Worm (Caenorhabditis elegans) whole organism, young adult: ENCODE data around the gene T03D8.6.

Experiments
- B0261.1 ChIP-seq: sonication (generic microtip); optimal IDR thresholded peaks from 2 replicates; lab custom pipeline; 2016; ENCODE audit warnings: mild to moderate bottlenecking, missing genetic modification characterization, moderate library complexity, missing compliant biosample characterization
- C17E4.6 ChIP-seq: fragments of 200-800 bp; sonication (Bioruptor generic); IDR thresholded peaks from 2 replicates; pipeline ENCODE4 v1.3.6; 2022; ENCODE audit warnings: missing genetic modification reagents, missing genetic modification characterization, missing compliant biosample characterization
- F23B12.7 ChIP-seq: sonication (generic microtip); optimal IDR thresholded peaks from 2 replicates; lab custom pipeline; 2017; ENCODE audit warnings: missing genetic modification characterization, mild to moderate bottlenecking, missing compliant biosample characterization, antibody characterized with exemption, moderate library complexity; ENCODE audit not compliant: insufficient read depth
- F37B4.10 ChIP-seq: fragments of 200-800 bp; sonication (Bioruptor generic); IDR thresholded peaks from 2 replicates; pipeline ENCODE4 v1.3.6; 2022; ENCODE audit warnings: missing genetic modification characterization, missing compliant biosample characterization
- F57C9.4 ChIP-seq: sonication (generic microtip); optimal IDR thresholded peaks from 2 replicates; lab custom pipeline; 2017; ENCODE audit warnings: mild to moderate bottlenecking, missing genetic modification characterization, missing compliant biosample characterization
- T26A5.8 ChIP-seq: sonication (generic microtip); optimal IDR thresholded peaks from 2 replicates; lab custom pipeline; 2016; ENCODE audit warnings: missing genetic modification characterization, missing compliant biosample characterization
- Y67H2A.10 ChIP-seq: fragments of 200-800 bp; sonication (Bioruptor generic); conservative IDR thresholded peaks from 2 replicates; pipeline ENCODE4 v1.3.6; 2022; ENCODE audit warnings: missing genetic modification reagents, missing genetic modification characterization, missing compliant biosample characterization
- ama-1 ChIP-seq, 3 experiments: fragments of 150-350 bp in 1 of 3; sonication (generic microtip) in 2 of 3; optimal IDR thresholded peaks; 2 replicates each; lab custom pipeline; 2014 to 2018; ENCODE audit warnings: missing biosample characterization in 2 of 3, missing genetic modification characterization in 2 of 3, missing genetic modification reagents in 2 of 3
- athp-1 ChIP-seq: sonication (generic microtip); optimal IDR thresholded peaks from 2 replicates; lab custom pipeline; 2017; ENCODE audit warnings: mild to moderate bottlenecking, missing genetic modification characterization, missing compliant biosample characterization
- attf-3 ChIP-seq: fragments of 200-800 bp; sonication (Bioruptor generic); conservative IDR thresholded peaks from 2 replicates; pipeline ENCODE4 v1.3.6; 2022; ENCODE audit warnings: missing genetic modification reagents, missing genetic modification characterization, missing compliant biosample characterization
- attf-6 ChIP-seq: fragments of 200-800 bp; sonication (Bioruptor generic); IDR thresholded peaks from 2 replicates; pipeline ENCODE4 v1.3.6; 2022; ENCODE audit warnings: missing genetic modification reagents, missing genetic modification characterization, missing compliant biosample characterization
- cebp-2 ChIP-seq: fragments of 200-800 bp; sonication (Bioruptor generic); IDR thresholded peaks from 2 replicates; pipeline ENCODE4 v1.3.6; 2022; ENCODE audit warnings: missing genetic modification characterization, missing compliant biosample characterization
- ceh-91 ChIP-seq: fragments of 200-800 bp; sonication (Bioruptor generic); IDR thresholded peaks from 2 replicates; pipeline ENCODE4 v1.3.6; 2022; ENCODE audit warnings: missing genetic modification reagents, missing genetic modification characterization, missing compliant biosample characterization
- chd-7 ChIP-seq: sonication (generic microtip); optimal IDR thresholded peaks from 2 replicates; lab custom pipeline; 2016; ENCODE audit warnings: mild to moderate bottlenecking, missing genetic modification characterization, moderate library complexity, missing compliant biosample characterization
- dpff-1 ChIP-seq: sonication (generic microtip); optimal IDR thresholded peaks from 2 replicates; lab custom pipeline; 2017; ENCODE audit warnings: mild to moderate bottlenecking, missing genetic modification characterization, missing compliant biosample characterization
- efl-1 ChIP-seq: fragments of 150-350 bp; optimal IDR thresholded peaks from 2 replicates; lab custom pipeline; 2014; ENCODE audit warnings: missing biosample characterization, missing genetic modification reagents, missing genetic modification characterization
- egl-18 ChIP-seq: fragments of 200-800 bp; sonication (Bioruptor generic); IDR thresholded peaks from 2 replicates; pipeline ENCODE4 v1.3.6; 2022; ENCODE audit warnings: missing genetic modification reagents, missing genetic modification characterization, missing compliant biosample characterization
- egl-44 ChIP-seq: fragments of 200-800 bp; sonication (Bioruptor generic); IDR thresholded peaks from 2 replicates; pipeline ENCODE4 v1.3.6; 2022; ENCODE audit warnings: missing genetic modification reagents, missing genetic modification characterization, missing compliant biosample characterization
- egrh-3 ChIP-seq: fragments of 200-800 bp; sonication (Bioruptor generic); IDR thresholded peaks from 2 replicates; pipeline ENCODE4 v1.3.6; 2022; ENCODE audit warnings: missing genetic modification reagents, missing genetic modification characterization, missing compliant biosample characterization
- him-1 ChIP-seq: sonication (generic microtip); optimal IDR thresholded peaks from 2 replicates; lab custom pipeline; 2016; ENCODE audit warnings: missing genotype, missing genetic modification reagents, missing genetic modification characterization, missing compliant biosample characterization
- hmg-1.2 ChIP-seq: fragments of 200-800 bp; sonication (Bioruptor generic); IDR thresholded peaks from 2 replicates; pipeline ENCODE4 v1.3.6; 2022; ENCODE audit warnings: missing genetic modification reagents, missing genetic modification characterization, missing compliant biosample characterization
- hmg-20 ChIP-seq: fragments of 200-800 bp; sonication (Bioruptor generic); IDR thresholded peaks from 2 replicates; pipeline ENCODE4 v1.3.6; 2022; ENCODE audit warnings: missing genetic modification reagents, missing genetic modification characterization, missing compliant biosample characterization
- lag-1 ChIP-seq: fragments of 200-800 bp; sonication (Bioruptor generic); IDR thresholded peaks from 2 replicates; pipeline ENCODE4 v1.3.6; 2022; ENCODE audit warnings: missing genetic modification reagents, missing genetic modification characterization, missing compliant biosample characterization
- let-607 ChIP-seq, 2 experiments: fragments of 200-800 bp in 1 of 2; sonication (Bioruptor generic) in 1 of 2; sonication (generic microtip) in 1 of 2; optimal IDR thresholded peaks; 2 replicates each; lab custom pipeline; 2016 to 2018; ENCODE audit warnings: mild to moderate bottlenecking in 2 of 2, missing compliant biosample characterization in 2 of 2, missing genetic modification characterization in 2 of 2, moderate library complexity in 2 of 2, missing genotype in 1 of 2
- lin-26 ChIP-seq: fragments of 200-800 bp; sonication (Bioruptor generic); IDR thresholded peaks from 2 replicates; pipeline ENCODE4 v1.3.6; 2022; ENCODE audit warnings: missing genetic modification reagents, missing genetic modification characterization, missing compliant biosample characterization
- lin-54 ChIP-seq: fragments of 200-800 bp; sonication (Bioruptor generic); optimal IDR thresholded peaks from 2 replicates; lab custom pipeline; 2018; ENCODE audit warnings: mild to moderate bottlenecking, missing genetic modification characterization, missing compliant biosample characterization
- pha-4 ChIP-seq: fragments of 150-350 bp; sonication (generic microtip); optimal IDR thresholded peaks from 2 replicates; lab custom pipeline; 2014; ENCODE audit warnings: missing biosample characterization, missing genetic modification reagents, missing genetic modification characterization
- rcor-1 ChIP-seq: fragments of 200-800 bp; sonication (Bioruptor generic); IDR thresholded peaks from 2 replicates; pipeline ENCODE4 v1.3.6; 2022; ENCODE audit warnings: missing genetic modification reagents, missing genetic modification characterization, missing compliant biosample characterization
- snpc-1.1 ChIP-seq: sonication (generic microtip); optimal IDR thresholded peaks from 2 replicates; lab custom pipeline; 2017; ENCODE audit warnings: missing genetic modification characterization, mild to moderate bottlenecking, missing compliant biosample characterization, antibody characterized with exemption, moderate library complexity, missing genotype, missing genetic modification reagents; ENCODE audit not compliant: insufficient read depth
- snpc-3.4 ChIP-seq: sonication (generic microtip); optimal IDR thresholded peaks from 2 replicates; lab custom pipeline; 2017; ENCODE audit warnings: missing genetic modification characterization, mild to moderate bottlenecking, missing compliant biosample characterization, antibody characterized with exemption, moderate library complexity, missing genotype, missing genetic modification reagents
- snpc-4 ChIP-seq, 5 experiments: fragments of 150-350 bp in 1 of 5; sonication (generic microtip) in 4 of 5; optimal IDR thresholded peaks; 2 replicates each; lab custom pipeline; 2014 to 2018; ENCODE audit warnings: missing genetic modification characterization in 5 of 5, missing biosample characterization in 3 of 5, antibody characterized with exemption in 2 of 5, mild to moderate bottlenecking in 2 of 5, missing compliant biosample characterization in 2 of 5, missing genotype in 2 of 5, moderate library complexity in 2 of 5, missing genetic modification reagents in 1 of 5
- somi-1 ChIP-seq: fragments of 200-800 bp; sonication (Bioruptor generic); optimal IDR thresholded peaks from 2 replicates; lab custom pipeline; 2018; ENCODE audit warnings: mild to moderate bottlenecking, missing genetic modification characterization, missing compliant biosample characterization
- tlf-1 ChIP-seq: fragments of 200-800 bp; sonication (Bioruptor generic); optimal IDR thresholded peaks from 2 replicates; lab custom pipeline; 2018; ENCODE audit warnings: mild to moderate bottlenecking, missing genetic modification characterization, missing compliant biosample characterization
- unc-130 ChIP-seq: sonication (generic microtip); optimal IDR thresholded peaks from 2 replicates; lab custom pipeline; 2016; ENCODE audit warnings: missing genetic modification reagents, missing genetic modification characterization, missing compliant biosample characterization
- unc-62 ChIP-seq: fragments of 150-350 bp; optimal IDR thresholded peaks from 2 replicates; lab custom pipeline; 2014; ENCODE audit warnings: missing biosample characterization, missing genetic modification reagents, missing genetic modification characterization
- xnd-1 ChIP-seq: sonication (generic microtip); optimal IDR thresholded peaks from 2 replicates; lab custom pipeline; 2016; ENCODE audit warnings: missing genotype, missing genetic modification reagents, missing genetic modification characterization, missing compliant biosample characterization
- zfh-2 ChIP-seq: fragments of 200-800 bp; sonication (Bioruptor generic); conservative IDR thresholded peaks from 2 replicates; pipeline ENCODE4 v1.3.6; 2022; ENCODE audit warnings: missing genetic modification reagents, missing genetic modification characterization, missing compliant biosample characterization
- ztf-3 ChIP-seq: fragments of 200-800 bp; sonication (Bioruptor generic); optimal IDR thresholded peaks from 2 replicates; lab custom pipeline; 2018; ENCODE audit warnings: mild to moderate bottlenecking, missing genetic modification characterization, missing compliant biosample characterization

Gene T03D8.6

DNA sequence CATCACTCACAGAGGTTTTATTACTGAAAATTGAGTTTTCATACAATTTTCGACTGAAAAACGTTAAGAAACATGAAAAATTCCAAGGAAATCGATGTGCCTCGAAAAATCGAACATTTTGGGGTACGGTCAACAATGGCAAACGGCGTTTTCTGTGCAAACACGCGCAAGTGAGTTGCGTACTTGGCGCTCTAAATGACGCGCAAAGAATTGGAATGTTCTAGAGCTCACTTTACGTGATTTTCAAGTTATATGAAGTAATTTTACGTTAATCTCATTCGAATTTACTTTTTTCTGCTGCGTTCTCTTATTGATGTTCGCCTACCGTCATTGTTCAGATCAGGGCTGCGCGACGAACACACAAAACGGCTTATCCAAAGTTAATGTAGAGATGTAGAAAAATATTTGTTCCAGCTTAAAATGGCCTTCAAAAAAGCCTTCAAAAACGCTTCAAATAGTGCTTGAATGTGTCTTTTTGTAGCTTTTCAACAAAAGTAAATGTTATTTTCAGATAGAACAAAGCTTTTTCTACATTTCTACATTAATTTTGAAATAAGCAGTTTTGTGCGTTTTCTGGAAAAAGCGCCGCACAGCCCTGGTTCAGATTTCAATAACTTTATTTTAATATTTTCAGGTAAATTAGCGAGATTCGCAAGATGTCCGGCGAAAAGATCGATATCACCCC, 25.5 kb upstream of the T03D8.6 start, which contains the start of the genes F31D4.2 and fkb-6 (continued):
- TF ChIP-seq ama-1 (optimal IDR thresholded peaks at IDR 0.05; lab: Kevin White, UChicago): no peak
- TF ChIP-seq ama-1 (GFP tag; optimal IDR thresholded peaks at IDR 0.05; lab: Kevin White, UChicago): no peak
- TF ChIP-seq ztf-3 (GFP tag; lab: Kevin White, UChicago): no peak
- no peak for TF ChIP-seq Y67H2A.10
- TF ChIP-seq let-607 (tag; optimal IDR thresholded peaks at IDR 0.05; lab: Kevin White, UChicago): no peak
- 0 out of 2 replicates have a peak, but pooled peaks have one; percentile 44 for TF ChIP-seq attf-3 (GFP tag; lab: Robert Waterston, UW)
- no peak for TF ChIP-seq pha-4 (tag; lab: Kevin White, UChicago)
- TF ChIP-seq chd-7 (tag; lab: Kevin White, UChicago): no peak
- peak; percentile 20 for TF ChIP-seq tlf-1 (GFP tag; lab: Kevin White, UChicago)
- TF ChIP-seq lag-1 (GFP tag; lab: Robert Waterston, UW): no peak
- no peak for TF ChIP-seq F37B4.10 (GFP tag; lab: Robert Waterston, UW)
- TF ChIP-seq egrh-3 (GFP tag; lab: Robert Waterston, UW): 0 out of 2 replicates have a peak, but pooled peaks have one; percentile 4
- TF ChIP-seq rcor-1 (GFP tag; lab: Robert Waterston, UW): peak; percentile 79
- TF ChIP-seq F57C9.4: no peak
- peak; percentile 46; the same call in 1 of the 2 replicates for TF ChIP-seq ceh-91 (GFP tag; lab: Robert Waterston, UW)
- TF ChIP-seq xnd-1: no peak
- TF ChIP-seq hmg-1.2 (GFP tag; lab: Robert Waterston, UW): peak; percentile 50
- peak; percentile 26 for TF ChIP-seq athp-1 (tag; lab: Kevin White, UChicago)
- TF ChIP-seq hmg-20 (GFP tag; lab: Robert Waterston, UW): no peak; the same call in 1 of the 2 replicates
- no peak for TF ChIP-seq efl-1
- no peak for TF ChIP-seq T26A5.8 (tag; lab: Kevin White, UChicago)
- no peak for TF ChIP-seq him-1 (tag; lab: Kevin White, UChicago)
- no peak for TF ChIP-seq cebp-2 (GFP tag; lab: Robert Waterston, UW)
- no peak for TF ChIP-seq unc-130 (GFP tag; lab: Kevin White, UChicago)
- no peak for TF ChIP-seq zfh-2 (GFP tag; lab: Robert Waterston, UW)
- peak; percentile 17 for TF ChIP-seq F23B12.7
- TF ChIP-seq C17E4.6 (GFP tag; lab: Robert Waterston, UW): no peak
- TF ChIP-seq snpc-1.1: peak; percentile 18
- no peak for TF ChIP-seq somi-1 (GFP tag; lab: Kevin White, UChicago)
- no peak for TF ChIP-seq attf-6 (GFP tag; lab: Robert Waterston, UW)
- peak; percentile 61 for TF ChIP-seq lin-54 (GFP tag; lab: Kevin White, UChicago)
- TF ChIP-seq lin-26 (GFP tag; lab: Robert Waterston, UW): no peak
- TF ChIP-seq egl-18 (GFP tag; lab: Robert Waterston, UW): no peak
- no peak for TF ChIP-seq egl-44 (GFP tag; lab: Robert Waterston, UW)
- no peak for TF ChIP-seq B0261.1
- peak; percentile 49 for TF ChIP-seq snpc-3.4 (tag; lab: Kevin White, UChicago)
- TF ChIP-seq snpc-4 (GFP tag; optimal IDR thresholded peaks at IDR 0.05; lab: Kevin White, UChicago): no peak
- TF ChIP-seq snpc-4 (tag; optimal IDR thresholded peaks at IDR 0.05; lab: Kevin White, UChicago): peak in 3 of 4 experiments; percentile 6 to 60 (median 23)
- TF ChIP-seq dpff-1 (tag; lab: Kevin White, UChicago): no peak
- TF ChIP-seq unc-62 (GFP tag; lab: Kevin White, UChicago): no peak
